Fruit fly (Drosophila melanogaster) whole organism, wandering third instar larva: ENCODE results near the gene CG11882.

ENCODE experiments used
- CG32264 ChIP-seq: fragments of 200-800 bp; sonication (Bioruptor generic); optimal IDR thresholded peaks from 2 replicates; lab custom pipeline; 2016; ENCODE audit warnings: missing biosample characterization, missing genetic modification characterization
- CG9705 ChIP-seq: fragments of 200-800 bp; sonication (Bioruptor generic); optimal IDR thresholded peaks from 2 replicates; lab custom pipeline; 2018; ENCODE audit warnings: missing biosample characterization, mild to moderate bottlenecking, missing genetic modification characterization
- CrebA ChIP-seq: fragments of 200-800 bp; sonication (Bioruptor generic); optimal IDR thresholded peaks from 2 replicates; lab custom pipeline; 2016; ENCODE audit warnings: missing biosample characterization, mild to moderate bottlenecking, missing genetic modification characterization, borderline replicate concordance
- Dfd ChIP-seq: fragments of >200 bp; optimal IDR thresholded peaks from 2 replicates; lab custom pipeline; 2017; ENCODE audit warnings: missing biosample characterization, missing genetic modification characterization
- Dif ChIP-seq: fragments of 200-275, 200-300 bp; sonication (Bioruptor generic); optimal IDR thresholded peaks from 2 replicates; lab custom pipeline; 2018; ENCODE audit warnings: missing biosample characterization, missing genetic modification characterization; ENCODE audit not compliant: partially characterized antibody
- GATAd ChIP-seq: sonication (Bioruptor generic); optimal IDR thresholded peaks from 2 replicates; lab custom pipeline; 2016; ENCODE audit warnings: missing biosample characterization, missing genetic modification characterization
- HLH106 ChIP-seq: fragments of 200-800 bp; optimal IDR thresholded peaks from 3 replicates; lab custom pipeline; 2019; ENCODE audit warnings: missing biosample characterization, mild to moderate bottlenecking, missing genetic modification characterization, moderate library complexity
- Hnf4 ChIP-seq: fragments of 200-800 bp; sonication (Bioruptor generic); optimal IDR thresholded peaks from 2 replicates; lab custom pipeline; 2016; ENCODE audit warnings: missing biosample characterization, mild to moderate bottlenecking, missing genetic modification characterization
- Hr78 ChIP-seq: fragments of >200 bp; optimal IDR thresholded peaks from 2 replicates; lab custom pipeline; 2017; ENCODE audit warnings: missing biosample characterization, missing genetic modification characterization
- Hr83 ChIP-seq: fragments of 200-300 bp; sonication (Bioruptor generic); optimal IDR thresholded peaks from 2 replicates; lab custom pipeline; 2016; ENCODE audit warnings: missing biosample characterization, mild to moderate bottlenecking, missing genetic modification characterization, moderate library complexity; ENCODE audit not compliant: poor library complexity, severe bottlenecking
- Jra ChIP-seq: sonication (Bioruptor generic); optimal IDR thresholded peaks from 2 replicates; lab custom pipeline; 2016; ENCODE audit warnings: missing biosample characterization, missing genetic modification characterization
- N ChIP-seq: fragments of >200 bp; optimal IDR thresholded peaks from 2 replicates; lab custom pipeline; 2018; ENCODE audit warnings: missing biosample characterization, missing external identifiers, missing genetic modification characterization
- OdsH ChIP-seq: fragments of 200-800 bp; sonication (Bioruptor generic); optimal IDR thresholded peaks from 2 replicates; lab custom pipeline; 2016; ENCODE audit warnings: missing biosample characterization, mild to moderate bottlenecking, missing genetic modification characterization
- Rel ChIP-seq, 2 experiments: fragments of 200-800 bp; sonication (Bioruptor generic) in 1 of 2; optimal IDR thresholded peaks; 2 replicates in 1 of 2; 3 replicates in 1 of 2; lab custom pipeline; 2016 to 2019; ENCODE audit warnings: mild to moderate bottlenecking in 2 of 2, missing biosample characterization in 2 of 2, missing genetic modification characterization in 2 of 2, moderate library complexity in 1 of 2
- Sp1 ChIP-seq: fragments of 200-800 bp; sonication (Bioruptor generic); optimal IDR thresholded peaks from 3 replicates; lab custom pipeline; 2019; ENCODE audit warnings: missing biosample characterization, mild to moderate bottlenecking, missing genetic modification characterization, moderate library complexity
- dl ChIP-seq, 2 experiments: fragments of 175-275, 200-275 bp in 1 of 2; fragments of 200-275 bp in 1 of 2; sonication (Bioruptor generic); optimal IDR thresholded peaks; lab custom pipeline; 2018; ENCODE audit warnings: mild to moderate bottlenecking in 2 of 2, missing biosample characterization in 2 of 2, missing genetic modification characterization in 2 of 2, moderate library complexity in 2 of 2; ENCODE audit not compliant: partially characterized antibody in 2 of 2, insufficient read depth in 1 of 2
- dmrt93B ChIP-seq: fragments of 200-800 bp; sonication (Bioruptor generic); optimal IDR thresholded peaks from 2 replicates; lab custom pipeline; 2018; ENCODE audit warnings: missing biosample characterization, mild to moderate bottlenecking, missing genetic modification characterization
- dsf ChIP-seq: sonication (Bioruptor generic); optimal IDR thresholded peaks from 2 replicates; lab custom pipeline; 2016; ENCODE audit warnings: missing biosample characterization, missing genetic modification characterization, borderline replicate concordance
- ey ChIP-seq: fragments of 200-800 bp; sonication (Bioruptor generic); optimal IDR thresholded peaks from 2 replicates; lab custom pipeline; 2016; ENCODE audit warnings: missing biosample characterization, missing genetic modification characterization
- foxo ChIP-seq, 2 experiments: fragments of 200-800 bp; sonication (Bioruptor generic); optimal IDR thresholded peaks; 2 replicates in 1 of 2; 3 replicates in 1 of 2; lab custom pipeline; 2016 to 2017; ENCODE audit warnings: missing biosample characterization in 2 of 2, missing genetic modification characterization in 2 of 2
- fru ChIP-seq: fragments of 200-800 bp; sonication (Bioruptor generic); optimal IDR thresholded peaks from 3 replicates; lab custom pipeline; 2016; ENCODE audit warnings: missing biosample characterization, mild to moderate bottlenecking, missing genetic modification characterization
- h ChIP-seq: fragments of 200-800 bp; sonication (Bioruptor generic); optimal IDR thresholded peaks from 3 replicates; lab custom pipeline; 2016; ENCODE audit warnings: missing biosample characterization, mild to moderate bottlenecking, missing genetic modification characterization
- jim ChIP-seq: fragments of 175-275, 200-325 bp; sonication (Bioruptor generic); optimal IDR thresholded peaks from 2 replicates; lab custom pipeline; 2016; ENCODE audit warnings: missing biosample characterization, mild to moderate bottlenecking, missing genetic modification characterization
- lola ChIP-seq: fragments of >200 bp; optimal IDR thresholded peaks from 2 replicates; lab custom pipeline; 2017; ENCODE audit warnings: missing biosample characterization, missing genetic modification characterization
- pan ChIP-seq: fragments of >200 bp; optimal IDR thresholded peaks from 2 replicates; lab custom pipeline; 2017
- psq ChIP-seq: fragments of 200-800 bp; sonication (Bioruptor generic); optimal IDR thresholded peaks from 3 replicates; lab custom pipeline; 2017; ENCODE audit warnings: missing biosample characterization, mild to moderate bottlenecking, missing genetic modification characterization, moderate library complexity
- rgr ChIP-seq: fragments of 200-800 bp; sonication (Bioruptor generic); optimal IDR thresholded peaks from 3 replicates; lab custom pipeline; 2016; ENCODE audit warnings: missing biosample characterization, mild to moderate bottlenecking, missing genetic modification characterization
- sage ChIP-seq: fragments of 200-800 bp; sonication (Bioruptor generic); optimal IDR thresholded peaks from 2 replicates; lab custom pipeline; 2016; ENCODE audit warnings: missing biosample characterization, mild to moderate bottlenecking, missing genetic modification characterization
- sv ChIP-seq: fragments of 200-800 bp; sonication (Bioruptor generic); optimal IDR thresholded peaks from 3 replicates; lab custom pipeline; 2016; ENCODE audit warnings: missing biosample characterization, missing genetic modification characterization
- tai ChIP-seq: sonication (Bioruptor generic); optimal IDR thresholded peaks from 2 replicates; lab custom pipeline; 2016; ENCODE audit warnings: missing biosample characterization, missing genetic modification characterization
- usp ChIP-seq: fragments of >200 bp; optimal IDR thresholded peaks from 2 replicates; lab custom pipeline; 2017; ENCODE audit warnings: missing biosample characterization, missing genetic modification characterization
- woc ChIP-seq: sonication (Bioruptor generic); optimal IDR thresholded peaks from 2 replicates; lab custom pipeline; 2016; ENCODE audit warnings: missing biosample characterization, mild to moderate bottlenecking, missing genetic modification characterization

Gene CG11882

dm6 chr3R:29148072-29148471, at the start of gene CG11882, which contains the start of gene Pglym78:
CG11882 (minus strand) TSS chr3R:29148172.
Pglym78 (plus strand) TSS chr3R:29148248.
- TF ChIP-seq Dif (GFP tag; lab: Kevin White, UChicago) (peak; percentile 13), psq (GFP tag; lab: Kevin White, UChicago) (peak; percentile 26), Sp1 (GFP tag; lab: Kevin White, UChicago) (peak; percentile 30), pan (lab: Kevin White, UChicago) (no peak), rgr (GFP tag; lab: Kevin White, UChicago) (peak; percentile 51), Hr83 (GFP tag; lab: Kevin White, UChicago) (peak; percentile 80), foxo (GFP tag; optimal IDR thresholded peaks at IDR 0.05; lab: Kevin White, UChicago) (peak in 1 of 2 experiments; percentile 73), sv (GFP tag; lab: Kevin White, UChicago) (peak; percentile 19), Rel (GFP tag; optimal IDR thresholded peaks at IDR 0.05; lab: Kevin White, UChicago) (no peak), Rel (tag; optimal IDR thresholded peaks at IDR 0.05; lab: Kevin White, UChicago) (peak; percentile 80), ey (GFP tag; lab: Kevin White, UChicago) (peak; percentile 43), h (no peak), fru (GFP tag; lab: Kevin White, UChicago) (no peak), dl (GFP tag; optimal IDR thresholded peaks at IDR 0.05; lab: Kevin White, UChicago; ENCODE audit: insufficient read depth in 1 of 2, partially characterized antibody in 2 of 2) (peak in 1 of 2 experiments; percentile 40), OdsH (GFP tag; lab: Kevin White, UChicago) (peak; percentile 38), HLH106 (tag; lab: Kevin White, UChicago) (peak; percentile 1), GATAd (GFP tag; lab: Kevin White, UChicago) (no peak)

dm6 chr3R:29196967-29197611, 49.1 kb upstream of the CG11882 start, which contains the start of gene CG14515:
CG14515 (plus strand) TSS chr3R:29197556.
- TF ChIP-seq fru (GFP tag; lab: Kevin White, UChicago) (no peak), sage (GFP tag; lab: Kevin White, UChicago) (no peak), woc (GFP tag; lab: Kevin White, UChicago) (no peak), Jra (no peak), Hnf4 (GFP tag; lab: Kevin White, UChicago) (no peak), Dfd (GFP tag; lab: Kevin White, UChicago) (no peak), CG9705 (GFP tag; lab: Kevin White, UChicago) (no peak), tai (GFP tag; lab: Kevin White, UChicago) (no peak), dmrt93B (GFP tag; lab: Kevin White, UChicago) (no peak), N (GFP tag; lab: Kevin White, UChicago) (no peak)

- TF ChIP-seq GATAd (GFP tag; lab: Kevin White, UChicago), result no peak
- TF ChIP-seq tai (GFP tag; lab: Kevin White, UChicago), result no peak
- TF ChIP-seq foxo (GFP tag; optimal IDR thresholded peaks at IDR 0.05; lab: Kevin White, UChicago), result no peak
- no peak for TF ChIP-seq CG9705 (GFP tag; lab: Kevin White, UChicago)
- no peak for TF ChIP-seq ey (GFP tag; lab: Kevin White, UChicago)
- no peak for TF ChIP-seq CG32264 (GFP tag; lab: Kevin White, UChicago)
- TF ChIP-seq Hr78, result no peak
- no peak for TF ChIP-seq rgr (GFP tag; lab: Kevin White, UChicago)
- TF ChIP-seq dsf (GFP tag; lab: Kevin White, UChicago), result no peak
- no peak for TF ChIP-seq usp (GFP tag; lab: Kevin White, UChicago)
- TF ChIP-seq Dfd (GFP tag; lab: Kevin White, UChicago), result no peak
- TF ChIP-seq fru (GFP tag; lab: Kevin White, UChicago), result no peak
- TF ChIP-seq dmrt93B (GFP tag; lab: Kevin White, UChicago), result no peak
These were observed 47.0 kb upstream of the CG11882 start, which contains the start of gene jus for dm6 chr3R:29194957-29195356. jus (minus strand) TSS chr3R:29194994.

dm6 chr3R:29190984-29191383, 43.0 kb upstream of the CG11882 start:
- TF ChIP-seq lola (GFP tag; lab: Kevin White, UChicago) (no peak), jim (no peak), Hnf4 (GFP tag; lab: Kevin White, UChicago) (no peak), sage (GFP tag; lab: Kevin White, UChicago) (no peak), Sp1 (GFP tag; lab: Kevin White, UChicago) (no peak), usp (GFP tag; lab: Kevin White, UChicago) (no peak), HLH106 (tag; lab: Kevin White, UChicago) (no peak), CrebA (GFP tag; lab: Kevin White, UChicago) (no peak)
